Worm (Caenorhabditis elegans) whole organism, young adult: ENCODE measurements around the gene npp-3.

Experiments used
- B0019.2 ChIP-seq: fragments of 200-800 bp; sonication (Bioruptor generic); conservative IDR thresholded peaks from 2 replicates; pipeline ENCODE4 v1.3.6; 2022; ENCODE audit warnings: missing genetic modification reagents, missing genetic modification characterization, missing compliant biosample characterization
- B0336.3 ChIP-seq: fragments of 200-800 bp; sonication (Bioruptor generic); IDR thresholded peaks from 2 replicates; pipeline ENCODE4 v1.3.6; 2022; ENCODE audit warnings: missing genetic modification characterization, missing compliant biosample characterization
- F22D6.2 ChIP-seq: sonication (generic microtip); optimal IDR thresholded peaks from 2 replicates; lab custom pipeline; 2016; ENCODE audit warnings: mild to moderate bottlenecking, missing genetic modification characterization, missing compliant biosample characterization
- F49E8.2 ChIP-seq: sonication (generic microtip); optimal IDR thresholded peaks from 3 replicates; lab custom pipeline; 2017; ENCODE audit warnings: missing genetic modification characterization, mild to moderate bottlenecking, missing compliant biosample characterization, antibody characterized with exemption, moderate library complexity; ENCODE audit not compliant: insufficient read depth
- K12H6.12 ChIP-seq: fragments of 200-800 bp; sonication (Bioruptor generic); optimal IDR thresholded peaks from 2 replicates; lab custom pipeline; 2018; ENCODE audit warnings: mild to moderate bottlenecking, missing genetic modification characterization, missing compliant biosample characterization
- T07F8.4 ChIP-seq: sonication (generic microtip); optimal IDR thresholded peaks from 2 replicates; lab custom pipeline; 2016; ENCODE audit warnings: mild to moderate bottlenecking, missing genetic modification characterization, moderate library complexity, missing compliant biosample characterization
- Y53G8AR.9 ChIP-seq: fragments of 200-800 bp; sonication (Bioruptor generic); conservative IDR thresholded peaks from 2 replicates; pipeline ENCODE4 v1.3.6; 2022; ENCODE audit warnings: missing genetic modification reagents, missing genetic modification characterization, missing compliant biosample characterization
- atf-7 ChIP-seq: sonication (generic microtip); optimal IDR thresholded peaks from 2 replicates; lab custom pipeline; 2017; ENCODE audit warnings: mild to moderate bottlenecking, missing genetic modification characterization, missing compliant biosample characterization
- attf-3 ChIP-seq: fragments of 200-800 bp; sonication (Bioruptor generic); conservative IDR thresholded peaks from 2 replicates; pipeline ENCODE4 v1.3.6; 2022; ENCODE audit warnings: missing genetic modification reagents, missing genetic modification characterization, missing compliant biosample characterization
- attf-5 ChIP-seq: fragments of 200-800 bp; sonication (Bioruptor generic); optimal IDR thresholded peaks from 2 replicates; lab custom pipeline; 2018; ENCODE audit warnings: mild to moderate bottlenecking, missing genetic modification characterization, missing compliant biosample characterization
- bed-1 ChIP-seq: fragments of 200-800 bp; sonication (Bioruptor generic); IDR thresholded peaks from 2 replicates; pipeline ENCODE4 v1.3.6; 2022; ENCODE audit warnings: missing genetic modification reagents, missing genetic modification characterization, missing compliant biosample characterization
- ccch-3 ChIP-seq: fragments of 200-800 bp; sonication (Bioruptor generic); optimal IDR thresholded peaks from 2 replicates; lab custom pipeline; 2018; ENCODE audit warnings: mild to moderate bottlenecking, missing genetic modification characterization, missing compliant biosample characterization
- cebp-1 ChIP-seq, 2 experiments: fragments of 200-800 bp in 1 of 2; sonication (Bioruptor generic) in 1 of 2; sonication (generic microtip) in 1 of 2; IDR thresholded peaks in 1 of 2; optimal IDR thresholded peaks in 1 of 2; 2 replicates each; pipeline versions ENCODE4 v1.3.6 to Lab custom; 2017 to 2022; ENCODE audit warnings: missing compliant biosample characterization in 2 of 2, missing genetic modification characterization in 2 of 2, mild to moderate bottlenecking in 1 of 2, missing genetic modification reagents in 1 of 2, moderate library complexity in 1 of 2
- ceh-27 ChIP-seq: fragments of 200-800 bp; sonication (Bioruptor generic); optimal IDR thresholded peaks from 2 replicates; lab custom pipeline; 2018; ENCODE audit warnings: mild to moderate bottlenecking, missing genetic modification characterization, moderate library complexity, missing compliant biosample characterization
- efl-1 ChIP-seq: fragments of 150-350 bp; optimal IDR thresholded peaks from 2 replicates; lab custom pipeline; 2014; ENCODE audit warnings: missing biosample characterization, missing genetic modification reagents, missing genetic modification characterization
- egl-18 ChIP-seq: fragments of 200-800 bp; sonication (Bioruptor generic); IDR thresholded peaks from 2 replicates; pipeline ENCODE4 v1.3.6; 2022; ENCODE audit warnings: missing genetic modification reagents, missing genetic modification characterization, missing compliant biosample characterization
- egrh-3 ChIP-seq: fragments of 200-800 bp; sonication (Bioruptor generic); IDR thresholded peaks from 2 replicates; pipeline ENCODE4 v1.3.6; 2022; ENCODE audit warnings: missing genetic modification reagents, missing genetic modification characterization, missing compliant biosample characterization
- ekl-4 ChIP-seq: fragments of 200-800 bp; sonication (Bioruptor generic); IDR thresholded peaks from 2 replicates; pipeline ENCODE4 v1.3.6; 2022; ENCODE audit warnings: missing genetic modification reagents, missing genetic modification characterization, missing compliant biosample characterization
- hlh-26 ChIP-seq: fragments of 200-800 bp; sonication (Bioruptor generic); conservative IDR thresholded peaks from 2 replicates; pipeline ENCODE4 v1.3.6; 2022; ENCODE audit warnings: missing genetic modification reagents, missing genetic modification characterization, missing compliant biosample characterization
- hmg-1.2 ChIP-seq: fragments of 200-800 bp; sonication (Bioruptor generic); IDR thresholded peaks from 2 replicates; pipeline ENCODE4 v1.3.6; 2022; ENCODE audit warnings: missing genetic modification reagents, missing genetic modification characterization, missing compliant biosample characterization
- lag-1 ChIP-seq: fragments of 200-800 bp; sonication (Bioruptor generic); IDR thresholded peaks from 2 replicates; pipeline ENCODE4 v1.3.6; 2022; ENCODE audit warnings: missing genetic modification reagents, missing genetic modification characterization, missing compliant biosample characterization
- lin-26 ChIP-seq: fragments of 200-800 bp; sonication (Bioruptor generic); IDR thresholded peaks from 2 replicates; pipeline ENCODE4 v1.3.6; 2022; ENCODE audit warnings: missing genetic modification reagents, missing genetic modification characterization, missing compliant biosample characterization
- lin-40 ChIP-seq: sonication (generic microtip); optimal IDR thresholded peaks from 2 replicates; lab custom pipeline; 2016; ENCODE audit warnings: missing genetic modification characterization, mild to moderate bottlenecking, missing compliant biosample characterization, missing genotype, missing genetic modification reagents
- madf-10 ChIP-seq: sonication (generic microtip); optimal IDR thresholded peaks from 2 replicates; lab custom pipeline; 2016; ENCODE audit warnings: mild to moderate bottlenecking, missing genetic modification characterization, missing compliant biosample characterization
- madf-3 ChIP-seq: fragments of 200-800 bp; sonication (Bioruptor generic); IDR thresholded peaks from 2 replicates; pipeline ENCODE4 v1.3.6; 2022; ENCODE audit warnings: missing genetic modification reagents, missing genetic modification characterization, missing compliant biosample characterization
- madf-8 ChIP-seq: fragments of 200-800 bp; sonication (Bioruptor generic); conservative IDR thresholded peaks from 2 replicates; pipeline ENCODE4 v1.3.6; 2022; ENCODE audit warnings: missing genetic modification reagents, missing genetic modification characterization, missing compliant biosample characterization
- mel-28 ChIP-seq: sonication (generic microtip); optimal IDR thresholded peaks from 2 replicates; lab custom pipeline; 2016; ENCODE audit warnings: borderline replicate concordance, mild to moderate bottlenecking, missing genetic modification characterization, missing compliant biosample characterization
- nfya-2 ChIP-seq: fragments of 200-800 bp; sonication (Bioruptor generic); IDR thresholded peaks from 2 replicates; pipeline ENCODE4 v1.3.6; 2022; ENCODE audit warnings: missing genetic modification reagents, missing genetic modification characterization, missing compliant biosample characterization
- nhr-179 ChIP-seq: sonication (generic microtip); optimal IDR thresholded peaks from 2 replicates; lab custom pipeline; 2016; ENCODE audit warnings: mild to moderate bottlenecking, missing genetic modification characterization, missing compliant biosample characterization
- nhr-27 ChIP-seq: fragments of 200-800 bp; sonication (Bioruptor generic); optimal IDR thresholded peaks from 2 replicates; lab custom pipeline; 2018; ENCODE audit warnings: mild to moderate bottlenecking, missing genetic modification characterization, moderate library complexity, missing compliant biosample characterization
- nhr-80 ChIP-seq: sonication (generic microtip); optimal IDR thresholded peaks from 2 replicates; lab custom pipeline; 2016; ENCODE audit warnings: missing genetic modification characterization, missing compliant biosample characterization
- rpc-1 ChIP-seq, 2 experiments: fragments of 150-350 bp in 1 of 2; sonication (generic microtip) in 1 of 2; optimal IDR thresholded peaks; 2 replicates each; lab custom pipeline; 2014 to 2018; ENCODE audit warnings: missing biosample characterization in 1 of 2, missing genetic modification characterization in 1 of 2, missing genetic modification reagents in 1 of 2, missing genotype in 1 of 2
- snpc-1.1 ChIP-seq: sonication (generic microtip); optimal IDR thresholded peaks from 2 replicates; lab custom pipeline; 2017; ENCODE audit warnings: missing genetic modification characterization, mild to moderate bottlenecking, missing compliant biosample characterization, antibody characterized with exemption, moderate library complexity, missing genotype, missing genetic modification reagents; ENCODE audit not compliant: insufficient read depth
- sptf-2 ChIP-seq: fragments of 200-800 bp; sonication (Bioruptor generic); optimal IDR thresholded peaks from 2 replicates; lab custom pipeline; 2018; ENCODE audit warnings: mild to moderate bottlenecking, missing genetic modification characterization, missing compliant biosample characterization
- tlf-1 ChIP-seq: fragments of 200-800 bp; sonication (Bioruptor generic); optimal IDR thresholded peaks from 2 replicates; lab custom pipeline; 2018; ENCODE audit warnings: mild to moderate bottlenecking, missing genetic modification characterization, missing compliant biosample characterization
- unc-130 ChIP-seq: sonication (generic microtip); optimal IDR thresholded peaks from 2 replicates; lab custom pipeline; 2016; ENCODE audit warnings: missing genetic modification reagents, missing genetic modification characterization, missing compliant biosample characterization
- xnd-1 ChIP-seq: sonication (generic microtip); optimal IDR thresholded peaks from 2 replicates; lab custom pipeline; 2016; ENCODE audit warnings: missing genotype, missing genetic modification reagents, missing genetic modification characterization, missing compliant biosample characterization
- zfh-2 ChIP-seq: fragments of 200-800 bp; sonication (Bioruptor generic); conservative IDR thresholded peaks from 2 replicates; pipeline ENCODE4 v1.3.6; 2022; ENCODE audit warnings: missing genetic modification reagents, missing genetic modification characterization, missing compliant biosample characterization
- ztf-25 ChIP-seq: fragments of 200-800 bp; sonication (Bioruptor generic); IDR thresholded peaks from 2 replicates; pipeline ENCODE4 v1.3.6; 2022; ENCODE audit warnings: missing genetic modification reagents, missing genetic modification characterization, missing compliant biosample characterization
- ztf-28 ChIP-seq: fragments of 200-800 bp; sonication (Bioruptor generic); IDR thresholded peaks from 2 replicates; pipeline ENCODE4 v1.3.6; 2022; ENCODE audit warnings: missing genetic modification reagents, missing genetic modification characterization, missing compliant biosample characterization

npp-3 gene

ce11 chrII:11889420-11890075 is 15.0 kb upstream of the npp-3 start:
- TF ChIP-seq sptf-2 (GFP tag; lab: Kevin White, UChicago): no peak
- TF ChIP-seq madf-8 (GFP tag; lab: Robert Waterston, UW): no peak
- TF ChIP-seq B0336.3 (GFP tag; lab: Robert Waterston, UW): no peak
- peak; percentile 57 for TF ChIP-seq zfh-2 (GFP tag; lab: Robert Waterston, UW)
- TF ChIP-seq attf-5 (GFP tag; lab: Kevin White, UChicago): no peak
- TF ChIP-seq mel-28 (tag; lab: Kevin White, UChicago): no peak
- TF ChIP-seq lin-26: peak; percentile 65
- TF ChIP-seq hmg-1.2 (GFP tag; lab: Robert Waterston, UW): peak; percentile 51; the same call in 1 of the 2 replicates
- no peak for TF ChIP-seq rpc-1 (optimal IDR thresholded peaks at IDR 0.05; lab: Kevin White, UChicago)
- TF ChIP-seq rpc-1 (tag; optimal IDR thresholded peaks at IDR 0.05; lab: Kevin White, UChicago): no peak
- TF ChIP-seq nhr-27: no peak
- TF ChIP-seq lag-1 (GFP tag; lab: Robert Waterston, UW): no peak
- no peak for TF ChIP-seq xnd-1
- no peak for TF ChIP-seq madf-3 (GFP tag; lab: Robert Waterston, UW)
- 0 out of 2 replicates have a peak, but pooled peaks have one; percentile 37 for TF ChIP-seq ztf-25 (GFP tag; lab: Robert Waterston, UW)
- no peak for TF ChIP-seq hlh-26 (GFP tag; lab: Robert Waterston, UW)
- TF ChIP-seq tlf-1 (GFP tag; lab: Kevin White, UChicago): no peak

ce11 chrII:11888150-11888549 is 13.6 kb upstream of the npp-3 start:
- no peak for TF ChIP-seq ceh-27 (GFP tag; lab: Kevin White, UChicago)
- TF ChIP-seq snpc-1.1: no peak
- TF ChIP-seq F49E8.2 (tag; lab: Kevin White, UChicago): no peak
- no peak for TF ChIP-seq efl-1
- TF ChIP-seq nhr-27: no peak

ce11 chrII:11887724-11888123 is 13.1 kb upstream of the npp-3 start:
- TF ChIP-seq bed-1: no peak
- TF ChIP-seq F22D6.2 (tag; lab: Kevin White, UChicago): no peak
- no peak for TF ChIP-seq ccch-3 (GFP tag; lab: Kevin White, UChicago)
- no peak for TF ChIP-seq B0019.2
- no peak for TF ChIP-seq ekl-4 (GFP tag; lab: Robert Waterston, UW)
- no peak for TF ChIP-seq nhr-179 (tag; lab: Kevin White, UChicago)
- TF ChIP-seq lin-40: no peak
- TF ChIP-seq T07F8.4: no peak
- TF ChIP-seq Y53G8AR.9 (GFP tag; lab: Robert Waterston, UW): no peak
- TF ChIP-seq nhr-80 (tag; lab: Kevin White, UChicago): no peak
- no peak for TF ChIP-seq attf-3 (GFP tag; lab: Robert Waterston, UW)
- no peak for TF ChIP-seq cebp-1 (GFP tag; IDR thresholded peaks at IDR 0.05; lab: Robert Waterston, UW)
- TF ChIP-seq cebp-1 (tag; optimal IDR thresholded peaks at IDR 0.05; lab: Kevin White, UChicago): no peak
- no peak for TF ChIP-seq ztf-28 (GFP tag; lab: Robert Waterston, UW)
- TF ChIP-seq K12H6.12 (tag; lab: Kevin White, UChicago): no peak
- TF ChIP-seq unc-130 (GFP tag; lab: Kevin White, UChicago): no peak
- no peak for TF ChIP-seq madf-10 (tag; lab: Kevin White, UChicago)
- TF ChIP-seq atf-7 (tag; lab: Kevin White, UChicago): no peak
- TF ChIP-seq egrh-3: no peak
- no peak for TF ChIP-seq egl-18 (GFP tag; lab: Robert Waterston, UW)
- no peak for TF ChIP-seq nfya-2 (GFP tag; lab: Robert Waterston, UW)
